Worm (Caenorhabditis elegans) whole organism, midembryonic: Measurements from ENCODE around the gene nep-26.

ENCODE experiments used
- klf-2 ChIP-seq: fragments of 200-800 bp; sonication (Bioruptor generic); conservative IDR thresholded peaks from 2 replicates; pipeline ENCODE4 v1.3.6; 2022; ENCODE audit warnings: missing genetic modification reagents, missing genetic modification characterization, missing compliant biosample characterization
- ztf-29 ChIP-seq: fragments of 200-800 bp; sonication (Bioruptor generic); IDR thresholded peaks from 2 replicates; pipeline ENCODE4 v1.3.6; 2022; ENCODE audit warnings: missing genetic modification reagents, missing genetic modification characterization, missing compliant biosample characterization

ce11 chrII:10308726-10309125, 8.8 kb upstream of the nep-26 start, which contains the start of gene gcy-4:
- TF ChIP-seq ztf-29 (GFP tag; lab: Robert Waterston, UW) (no peak), klf-2 (GFP tag; lab: Robert Waterston, UW) (no peak)
